Fruit fly (Drosophila melanogaster) whole organism, embryonic: ENCODE data around the gene Plap.

ENCODE experiments used
- CG11696 ChIP-seq: fragments of 200-800 bp; sonication (Bioruptor generic); IDR thresholded peaks from 2 replicates; pipeline ENCODE4 v1.3.6; 2022; ENCODE audit warnings: missing biosample characterization, missing genetic modification characterization
- CG7372 ChIP-seq: fragments of 200-800 bp; sonication (Bioruptor generic); IDR thresholded peaks from 2 replicates; pipeline ENCODE4 v1.3.6; 2022; ENCODE audit warnings: missing biosample characterization, missing genetic modification characterization
- CTCF ChIP-seq: fragments of 200-800 bp; sonication (Bioruptor generic); optimal IDR thresholded peaks from 2 replicates; lab custom pipeline; 2017; ENCODE audit warnings: missing biosample characterization, mild to moderate bottlenecking, missing genetic modification characterization, moderate library complexity
- CkIIα-i1 ChIP-seq: fragments of 200-800 bp; sonication (Bioruptor generic); IDR thresholded peaks from 2 replicates; pipeline ENCODE4 v1.3.6; 2022; ENCODE audit warnings: missing biosample characterization, missing genetic modification characterization

dm6 chr2L:1203915-1204314 is 33.8 kb upstream of the Plap start, which contains the start of gene CG14342:
- TF ChIP-seq CG7372 (GFP tag; lab: Robert Waterston, UW) (no peak), CTCF (GFP tag; lab: Kevin White, UChicago) (no peak), CG11696 (GFP tag; lab: Robert Waterston, UW) (no peak), CkIIα-i1 (GFP tag; lab: Robert Waterston, UW) (no peak)
